Fruit fly (Drosophila melanogaster): ENCODE measurements around the gene CG6179.

CG6179 gene

DNA sequence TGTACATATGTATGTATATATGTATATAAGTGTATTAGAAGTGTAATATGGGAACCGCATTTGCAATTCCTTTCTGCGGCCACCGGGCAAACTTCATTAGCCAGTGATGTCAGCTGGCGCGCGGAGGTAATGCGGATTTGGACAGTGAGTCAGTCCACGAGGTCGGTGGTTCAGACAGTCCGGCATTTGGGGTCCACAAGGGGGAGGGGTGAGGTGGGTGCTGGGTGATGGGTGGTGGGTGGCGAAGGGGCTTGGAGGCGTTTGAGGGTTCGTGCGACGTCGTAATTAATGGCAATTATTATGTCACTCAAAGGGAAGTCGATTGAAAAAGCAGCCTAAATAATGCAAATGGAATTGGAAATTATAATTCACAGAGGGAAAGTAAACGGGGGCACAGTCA is 10.1 kb upstream of the CG6179 start (continued):
- TF ChIP-seq nerfin-2 (GFP tag; IDR thresholded peaks at IDR 0.05; ENCODE audit: partially characterized antibody) (no peak), CG33557 (GFP tag; optimal IDR thresholded peaks at IDR 0.05) (no peak), pfk (GFP tag; optimal IDR thresholded peaks at IDR 0.05) (no peak), CG7839 (tag; optimal IDR thresholded peaks at IDR 0.05) (no peak), Spps (tag; optimal IDR thresholded peaks at IDR 0.05) (no peak), mld (GFP tag; IDR thresholded peaks at IDR 0.05; ENCODE audit: partially characterized antibody) (no peak), crol (GFP tag; IDR thresholded peaks at IDR 0.05) (peak; percentile 56), sqz (GFP tag; optimal IDR thresholded peaks at IDR 0.05) (no peak), eyg (GFP tag; optimal IDR thresholded peaks at IDR 0.05) (no peak), HLH4C (GFP tag; IDR thresholded peaks at IDR 0.05; ENCODE audit: partially characterized antibody) (no peak), CG10979 (tag; optimal IDR thresholded peaks at IDR 0.05) (no peak), CG2120 (GFP tag; optimal IDR thresholded peaks at IDR 0.05) (no peak), NFAT (GFP tag; IDR thresholded peaks at IDR 0.05) (0 out of 2 replicates have a peak, but pooled peaks have one; percentile 1), pum (GFP tag; optimal IDR thresholded peaks at IDR 0.05) (no peak)

dm6 chrX:18370775-18371735 is 8.8 kb upstream of the CG6179 start:
- TF ChIP-seq eyg (GFP tag; optimal IDR thresholded peaks at IDR 0.05) (no peak), cato (GFP tag; optimal IDR thresholded peaks at IDR 0.05; ENCODE audit: borderline replicate concordance) (no peak), NK7.1 (GFP tag; optimal IDR thresholded peaks at IDR 0.05) (no peak), Hey (tag; optimal IDR thresholded peaks at IDR 0.05) (no peak), CG9876 (GFP tag; optimal IDR thresholded peaks at IDR 0.05) (no peak), CHES-1-like (GFP tag; optimal IDR thresholded peaks at IDR 0.05) (peak; percentile 53), CG1832 (GFP tag; optimal IDR thresholded peaks at IDR 0.05) (peak; percentile 89), shn (GFP tag; optimal IDR thresholded peaks at IDR 0.05) (no peak), Trl (optimal IDR thresholded peaks at IDR 0.05) (peak; percentile 74 to 93), Trl (GFP tag; optimal IDR thresholded peaks at IDR 0.05) (peak; percentile 10), E2f1 (GFP tag; IDR thresholded peaks at IDR 0.05) (no peak), ci (GFP tag; IDR thresholded peaks at IDR 0.05) (peak; percentile 50; the same call in 2 of the 3 replicates), Hand (GFP tag; optimal IDR thresholded peaks at IDR 0.05) (peak; percentile 45), zen (tag; optimal IDR thresholded peaks at IDR 0.05) (no peak), CG7372 (GFP tag; IDR thresholded peaks at IDR 0.05) (no peak; the same call in 1 of the 2 replicates), CG12942 (GFP tag; optimal IDR thresholded peaks at IDR 0.05) (no peak), CG9797 (GFP tag; optimal IDR thresholded peaks at IDR 0.05) (peak; percentile 93), CG17186 (GFP tag; optimal IDR thresholded peaks at IDR 0.05) (peak; percentile 96), Lhr (GFP tag; optimal IDR thresholded peaks at IDR 0.05) (peak; percentile 91), CG13894 (tag; optimal IDR thresholded peaks at IDR 0.05) (peak; percentile 55), CG30431 (GFP tag; optimal IDR thresholded peaks at IDR 0.05) (no peak), gro (GFP tag; optimal IDR thresholded peaks at IDR 0.05) (no peak), CG17802 (tag; optimal IDR thresholded peaks at IDR 0.05) (peak; percentile 29), Lpt (GFP tag; optimal IDR thresholded peaks at IDR 0.05) (no peak), CG9817 (tag; optimal IDR thresholded peaks at IDR 0.05) (peak; percentile 41), CG43689 (GFP tag; IDR thresholded peaks at IDR 0.05) (no peak), CG5953 (GFP tag; IDR thresholded peaks at IDR 0.05) (no peak), CG6683 (GFP tag; optimal IDR thresholded peaks at IDR 0.05) (no peak), CG34224 (GFP tag; IDR thresholded peaks at IDR 0.05; ENCODE audit: partially characterized antibody) (peak; percentile 99), Side (GFP tag; optimal IDR thresholded peaks at IDR 0.05) (peak; percentile 38), pzg (GFP tag; optimal IDR thresholded peaks at IDR 0.05) (peak; percentile 98), pb (GFP tag; optimal IDR thresholded peaks at IDR 0.05) (no peak), wor (GFP tag; IDR thresholded peaks at IDR 0.05) (no peak), gcm2 (GFP tag; optimal IDR thresholded peaks at IDR 0.05) (no peak), sna (GFP tag; IDR thresholded peaks at IDR 0.05; ENCODE audit: partially characterized antibody) (peak; percentile 98)
